Worm (Caenorhabditis elegans) whole organism, L3 larva: Measurements from ENCODE around the gene ent-4.

ENCODE experiments used
- R02D3.7 ChIP-seq: fragments of 150-350 bp; optimal IDR thresholded peaks from 2 replicates; lab custom pipeline; 2014; ENCODE audit warnings: missing biosample characterization, missing genetic modification characterization
- ZK546.5 ChIP-seq: sonication (generic microtip); optimal IDR thresholded peaks from 2 replicates; lab custom pipeline; 2017; ENCODE audit warnings: missing biosample characterization, missing genetic modification characterization
- aly-2 ChIP-seq: fragments of 150-350 bp; optimal IDR thresholded peaks from 2 replicates; lab custom pipeline; 2014; ENCODE audit warnings: missing biosample characterization, missing genetic modification characterization
- ama-1 ChIP-seq: fragments of 150-350 bp; optimal IDR thresholded peaks from 2 replicates; lab custom pipeline; 2018
- ceh-82 ChIP-seq: fragments of 150-350 bp; optimal IDR thresholded peaks from 2 replicates; lab custom pipeline; 2014; ENCODE audit warnings: missing biosample characterization, missing genetic modification characterization
- ceh-9 ChIP-seq: sonication (generic microtip); optimal IDR thresholded peaks from 2 replicates; lab custom pipeline; 2018; ENCODE audit warnings: missing biosample characterization, missing genetic modification characterization
- daf-12 ChIP-seq: fragments of 150-350 bp; optimal IDR thresholded peaks from 2 replicates; lab custom pipeline; 2014; ENCODE audit warnings: missing biosample characterization, missing genetic modification reagents, missing genetic modification characterization
- egl-5 ChIP-seq: fragments of 150-350 bp; optimal IDR thresholded peaks from 2 replicates; lab custom pipeline; 2017; ENCODE audit warnings: missing biosample characterization, missing genetic modification reagents, missing genetic modification characterization, inconsistent platforms
- elt-1 ChIP-seq: fragments of 150-350 bp; optimal IDR thresholded peaks from 2 replicates; lab custom pipeline; 2014; ENCODE audit warnings: missing biosample characterization, missing genetic modification characterization
- elt-2 ChIP-seq: sonication (generic microtip); optimal IDR thresholded peaks from 2 replicates; lab custom pipeline; 2016; ENCODE audit warnings: missing genetic modification reagents, mild to moderate bottlenecking, missing genetic modification characterization, missing compliant biosample characterization
- elt-3 ChIP-seq, 3 experiments: fragments of 150-350 bp in 1 of 3; sonication (generic microtip) in 2 of 3; optimal IDR thresholded peaks; 2 replicates in 2 of 3; 4 replicates in 1 of 3; lab custom pipeline; 2014 to 2017; ENCODE audit warnings: missing biosample characterization in 3 of 3, missing genetic modification characterization in 3 of 3
- fkh-10 ChIP-seq: sonication (generic microtip); optimal IDR thresholded peaks from 2 replicates; lab custom pipeline; 2017; ENCODE audit warnings: missing biosample characterization, missing genetic modification reagents, missing genetic modification characterization
- hmg-11 ChIP-seq: sonication (generic microtip); optimal IDR thresholded peaks from 2 replicates; lab custom pipeline; 2016; ENCODE audit warnings: missing genetic modification characterization, missing compliant biosample characterization
- jun-1 ChIP-seq: fragments of 150-350 bp; optimal IDR thresholded peaks from 2 replicates; lab custom pipeline; 2014; ENCODE audit warnings: missing biosample characterization, missing genetic modification reagents, missing genetic modification characterization
- lin-15B ChIP-seq: fragments of 150-350 bp; optimal IDR thresholded peaks from 2 replicates; lab custom pipeline; 2014; ENCODE audit warnings: missing biosample characterization, missing genetic modification characterization
- lin-39 ChIP-seq: fragments of 150-350 bp; optimal IDR thresholded peaks from 2 replicates; lab custom pipeline; 2018; ENCODE audit warnings: missing biosample characterization, missing genetic modification reagents, missing genetic modification characterization
- lsy-12 ChIP-seq: sonication (generic microtip); optimal IDR thresholded peaks from 2 replicates; lab custom pipeline; 2016; ENCODE audit warnings: mild to moderate bottlenecking, missing genetic modification characterization, missing compliant biosample characterization
- nfya-1 ChIP-seq: sonication (generic microtip); optimal IDR thresholded peaks from 2 replicates; lab custom pipeline; 2017; ENCODE audit warnings: missing genetic modification characterization, mild to moderate bottlenecking, missing compliant biosample characterization, antibody characterized with exemption, moderate library complexity; ENCODE audit not compliant: insufficient read depth
- nhr-23 ChIP-seq: fragments of 150-350 bp; optimal IDR thresholded peaks from 2 replicates; lab custom pipeline; 2014; ENCODE audit warnings: missing biosample characterization, missing genetic modification reagents, missing genetic modification characterization
- nhr-237 ChIP-seq: fragments of 150-350 bp; optimal IDR thresholded peaks from 2 replicates; lab custom pipeline; 2014; ENCODE audit warnings: missing biosample characterization, missing genetic modification characterization
- nhr-25 ChIP-seq: sonication (generic microtip); optimal IDR thresholded peaks from 2 replicates; lab custom pipeline; 2017; ENCODE audit warnings: missing biosample characterization, missing genetic modification characterization
- nhr-28 ChIP-seq: fragments of 150-350 bp; optimal IDR thresholded peaks from 2 replicates; lab custom pipeline; 2014; ENCODE audit warnings: missing biosample characterization, missing genetic modification characterization
- nhr-67 ChIP-seq: fragments of 150-350 bp; optimal IDR thresholded peaks from 2 replicates; lab custom pipeline; 2014; ENCODE audit warnings: missing biosample characterization, missing genetic modification characterization
- nhr-76 ChIP-seq: fragments of 150-350 bp; sonication (generic microtip); optimal IDR thresholded peaks from 5 replicates; lab custom pipeline; 2014; ENCODE audit warnings: missing biosample characterization, missing genetic modification characterization
- nhr-77 ChIP-seq: fragments of 150-350 bp; optimal IDR thresholded peaks from 2 replicates; lab custom pipeline; 2014; ENCODE audit warnings: missing biosample characterization, missing genetic modification characterization
- pha-4 ChIP-seq: fragments of 150-350 bp; optimal IDR thresholded peaks from 2 replicates; lab custom pipeline; 2014; ENCODE audit warnings: missing biosample characterization, missing genetic modification reagents, missing genetic modification characterization
- pqm-1 ChIP-seq: fragments of 150-350 bp; optimal IDR thresholded peaks from 2 replicates; lab custom pipeline; 2017; ENCODE audit warnings: missing biosample characterization, missing genetic modification characterization, inconsistent platforms
- sea-2 ChIP-seq: fragments of 150-350 bp; sonication (generic microtip); optimal IDR thresholded peaks from 4 replicates; lab custom pipeline; 2014; ENCODE audit warnings: missing biosample characterization, missing genetic modification reagents, missing genetic modification characterization
- skn-1 ChIP-seq: fragments of 150-350 bp; optimal IDR thresholded peaks from 2 replicates; lab custom pipeline; 2014; ENCODE audit warnings: missing biosample characterization, missing genetic modification characterization
- snpc-4 ChIP-seq: fragments of 150-350 bp; optimal IDR thresholded peaks from 2 replicates; lab custom pipeline; 2014; ENCODE audit warnings: missing biosample characterization, missing genetic modification characterization
- tbx-2 ChIP-seq: sonication (generic microtip); optimal IDR thresholded peaks from 2 replicates; lab custom pipeline; 2016; ENCODE audit warnings: mild to moderate bottlenecking, missing genetic modification characterization, missing compliant biosample characterization
- unc-39 ChIP-seq: sonication (generic microtip); optimal IDR thresholded peaks from 4 replicates; lab custom pipeline; 2017; ENCODE audit warnings: missing biosample characterization, missing genetic modification characterization
- unc-62 ChIP-seq: fragments of 150-350 bp; sonication (generic microtip); optimal IDR thresholded peaks from 4 replicates; lab custom pipeline; 2014; ENCODE audit warnings: missing biosample characterization, missing genetic modification reagents, missing genetic modification characterization
- zag-1 ChIP-seq: fragments of 150-350 bp; optimal IDR thresholded peaks from 2 replicates; lab custom pipeline; 2014; ENCODE audit warnings: missing biosample characterization, missing genetic modification characterization
- ztf-4 ChIP-seq: fragments of 150-350 bp; optimal IDR thresholded peaks from 2 replicates; lab custom pipeline; 2014; ENCODE audit warnings: missing biosample characterization, missing genetic modification characterization

Gene ent-4

DNA sequence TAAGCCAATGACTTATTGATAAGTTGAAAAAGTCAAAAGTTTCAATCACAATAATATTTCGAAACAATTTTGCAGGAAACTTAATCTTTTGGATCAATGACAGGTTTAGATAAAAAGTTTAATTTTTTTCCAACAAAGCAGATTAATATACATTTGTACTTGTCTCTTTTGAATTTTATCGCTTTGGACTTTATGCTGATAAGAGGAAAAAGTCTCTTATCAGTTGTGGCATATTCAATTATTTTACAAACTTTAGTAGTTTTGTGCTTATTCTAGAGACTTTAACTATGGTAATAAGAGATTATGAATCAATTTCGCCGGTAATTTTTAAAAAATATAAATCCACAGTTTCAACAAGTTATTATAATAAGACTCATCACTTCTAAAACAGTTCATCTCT is 1.1 kb downstream of the ent-4 start:
- TF ChIP-seq aly-2 (tag; lab: Kevin White, UChicago) (no peak), nhr-67 (tag; lab: Kevin White, UChicago) (no peak), unc-39 (tag; lab: Kevin White, UChicago) (no peak), nhr-76 (tag; lab: Kevin White, UChicago) (no peak), snpc-4 (tag; lab: Kevin White, UChicago) (no peak), sea-2 (no peak), R02D3.7 (tag; lab: Kevin White, UChicago) (no peak), elt-2 (tag; lab: Kevin White, UChicago) (peak; percentile 94), pqm-1 (tag; lab: Kevin White, UChicago) (peak; percentile 82)

ce11 chrIV:13742244-13742643 is 15.5 kb downstream of the ent-4 start, which contains the start of gene C47A4.3:
TSS of gene C47A4.3 (minus strand) at chrIV:13742344.
- no peak for TF ChIP-seq jun-1 (tag; lab: Kevin White, UChicago)
- no peak for TF ChIP-seq ceh-9 (tag; lab: Kevin White, UChicago)
- no peak for TF ChIP-seq unc-39 (tag; lab: Kevin White, UChicago)
- TF ChIP-seq ceh-82, result no peak
- TF ChIP-seq fkh-10 (GFP tag; lab: Kevin White, UChicago), result no peak
- no peak for TF ChIP-seq elt-3 (tag; optimal IDR thresholded peaks at IDR 0.05; lab: Kevin White, UChicago)
- TF ChIP-seq ama-1 (lab: Kevin White, UChicago), result no peak
- no peak for TF ChIP-seq daf-12
- TF ChIP-seq tbx-2 (tag; lab: Kevin White, UChicago), result no peak
- TF ChIP-seq lin-15B (tag; lab: Kevin White, UChicago), result no peak
- no peak for TF ChIP-seq ZK546.5 (tag; lab: Kevin White, UChicago)

DNA sequence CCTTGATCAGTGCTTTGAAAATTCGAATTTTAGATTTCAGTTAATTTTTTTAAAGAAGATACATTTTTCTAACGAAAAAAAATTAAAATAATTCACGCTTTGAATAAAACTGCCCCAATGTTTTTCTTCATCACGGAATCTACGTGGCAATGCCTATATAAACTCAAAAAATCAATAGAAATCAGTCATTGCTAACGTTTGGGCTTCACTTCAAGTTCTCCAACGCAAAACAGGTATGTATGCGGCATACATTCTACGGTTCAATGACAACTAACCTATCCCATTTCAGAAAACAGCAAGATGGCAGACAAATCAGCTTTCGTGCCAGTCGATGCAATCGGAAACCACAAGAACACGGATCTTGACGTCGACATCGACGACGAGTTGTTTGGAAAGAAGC is 18.7 kb downstream of the ent-4 start, which contains the start of gene C47A4.5:
Gene C47A4.5, plus strand, starts transcription at position 301 of the 400 bp plus-strand sequence.
- TF ChIP-seq ztf-4 (tag; lab: Kevin White, UChicago), result no peak
- TF ChIP-seq zag-1, result no peak
- no peak for TF ChIP-seq skn-1
- no peak for TF ChIP-seq unc-39 (tag; lab: Kevin White, UChicago)
- TF ChIP-seq hmg-11, result no peak
- TF ChIP-seq ama-1 (lab: Kevin White, UChicago), result no peak
- no peak for TF ChIP-seq nhr-76 (tag; lab: Kevin White, UChicago)
- TF ChIP-seq elt-1, result no peak
- TF ChIP-seq ceh-9 (tag; lab: Kevin White, UChicago), result no peak
- TF ChIP-seq lin-39 (tag; lab: Kevin White, UChicago), result no peak
- no peak for TF ChIP-seq jun-1 (tag; lab: Kevin White, UChicago)
- TF ChIP-seq lin-15B (tag; lab: Kevin White, UChicago), result no peak
- TF ChIP-seq egl-5 (tag; lab: Kevin White, UChicago), result no peak
- no peak for TF ChIP-seq nfya-1 (tag; lab: Kevin White, UChicago)
- TF ChIP-seq nhr-237 (tag; lab: Kevin White, UChicago), result no peak
- no peak for TF ChIP-seq nhr-28
- TF ChIP-seq lsy-12 (tag; lab: Kevin White, UChicago), result no peak
- TF ChIP-seq aly-2 (tag; lab: Kevin White, UChicago), result no peak

DNA sequence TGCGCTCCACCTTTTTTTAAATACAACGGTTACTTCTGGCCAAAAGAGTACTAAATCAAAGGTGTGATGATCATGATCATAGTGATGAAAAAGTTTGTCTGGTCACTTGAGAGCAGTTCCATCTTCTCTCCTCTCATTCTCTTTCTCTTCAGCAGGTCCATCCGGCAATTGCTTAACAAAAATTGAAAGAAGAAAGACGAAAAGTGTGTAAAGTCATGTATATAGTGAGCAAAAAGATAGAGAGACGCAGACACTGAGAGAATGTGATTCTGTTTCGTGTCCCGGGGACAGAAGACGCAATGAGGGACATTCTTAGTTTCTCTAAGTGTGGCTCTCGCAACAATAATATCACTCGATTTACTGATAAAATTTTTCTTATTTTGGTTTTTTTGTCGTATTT is 22.1 kb downstream of the ent-4 start:
- no peak for TF ChIP-seq nhr-77 (tag; lab: Kevin White, UChicago)
- no peak for TF ChIP-seq hmg-11
- TF ChIP-seq egl-5 (tag; lab: Kevin White, UChicago), result no peak
- TF ChIP-seq nfya-1 (tag; lab: Kevin White, UChicago), result peak; percentile 2
- TF ChIP-seq zag-1, result no peak

DNA sequence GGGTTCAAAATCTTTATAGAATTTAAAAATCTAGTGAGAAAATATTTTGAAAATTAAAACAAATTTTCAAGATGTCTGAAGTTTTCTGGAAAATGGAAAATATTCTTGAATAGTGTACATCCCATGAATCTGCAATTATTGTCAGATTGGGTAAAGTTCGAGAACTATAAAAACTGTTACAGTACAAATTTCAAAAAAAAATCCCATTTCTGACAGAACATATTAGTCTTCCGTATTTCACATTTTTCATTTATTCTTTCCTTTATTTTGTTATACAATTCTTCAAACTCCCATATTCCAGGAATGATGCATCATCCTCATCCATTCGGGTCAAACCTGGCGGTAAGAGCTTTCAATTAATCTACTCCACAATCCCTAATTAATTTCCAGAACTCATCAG is 23.3 kb downstream of the ent-4 start, which contains the start of gene sorb-1:
Gene sorb-1, plus strand, starts transcription at position 301 of the 400 bp plus-strand sequence.
- TF ChIP-seq daf-12 (no peak), elt-1 (no peak), snpc-4 (tag; lab: Kevin White, UChicago) (no peak), unc-62 (no peak), tbx-2 (tag; lab: Kevin White, UChicago) (no peak), zag-1 (no peak), elt-2 (tag; lab: Kevin White, UChicago) (no peak), pha-4 (tag; lab: Kevin White, UChicago) (no peak), jun-1 (tag; lab: Kevin White, UChicago) (no peak), nhr-77 (tag; lab: Kevin White, UChicago) (no peak), ZK546.5 (tag; lab: Kevin White, UChicago) (no peak), nhr-23 (tag; lab: Kevin White, UChicago) (no peak), nhr-67 (tag; lab: Kevin White, UChicago) (no peak), nhr-237 (tag; lab: Kevin White, UChicago) (no peak), ztf-4 (tag; lab: Kevin White, UChicago) (no peak), nhr-25 (tag; lab: Kevin White, UChicago) (no peak), pqm-1 (tag; lab: Kevin White, UChicago) (no peak)
